Fruit fly (Drosophila melanogaster) whole organism, wandering third instar larva: ENCODE results near the gene Ada3.

Source experiments
- Abd-B ChIP-seq: fragments of >200 bp; optimal IDR thresholded peaks from 2 replicates; lab custom pipeline; 2017; ENCODE audit warnings: missing biosample characterization, missing genetic modification characterization
- Dfd ChIP-seq: fragments of >200 bp; optimal IDR thresholded peaks from 2 replicates; lab custom pipeline; 2017; ENCODE audit warnings: missing biosample characterization, missing genetic modification characterization
- Dif ChIP-seq: fragments of 200-275, 200-300 bp; sonication (Bioruptor generic); optimal IDR thresholded peaks from 2 replicates; lab custom pipeline; 2018; ENCODE audit warnings: missing biosample characterization, missing genetic modification characterization; ENCODE audit not compliant: partially characterized antibody
- HLH106 ChIP-seq: fragments of 200-800 bp; optimal IDR thresholded peaks from 3 replicates; lab custom pipeline; 2019; ENCODE audit warnings: missing biosample characterization, mild to moderate bottlenecking, missing genetic modification characterization, moderate library complexity
- Myc ChIP-seq: fragments of >200 bp; optimal IDR thresholded peaks from 2 replicates; lab custom pipeline; 2017
- N ChIP-seq: fragments of >200 bp; optimal IDR thresholded peaks from 2 replicates; lab custom pipeline; 2018; ENCODE audit warnings: missing biosample characterization, missing external identifiers, missing genetic modification characterization
- Rel ChIP-seq, 2 experiments: fragments of 200-800 bp; sonication (Bioruptor generic) in 1 of 2; optimal IDR thresholded peaks; 2 replicates in 1 of 2; 3 replicates in 1 of 2; lab custom pipeline; 2016 to 2019; ENCODE audit warnings: mild to moderate bottlenecking in 2 of 2, missing biosample characterization in 2 of 2, missing genetic modification characterization in 2 of 2, moderate library complexity in 1 of 2
- dl ChIP-seq, 2 experiments: fragments of 175-275, 200-275 bp in 1 of 2; fragments of 200-275 bp in 1 of 2; sonication (Bioruptor generic); optimal IDR thresholded peaks; lab custom pipeline; 2018; ENCODE audit warnings: mild to moderate bottlenecking in 2 of 2, missing biosample characterization in 2 of 2, missing genetic modification characterization in 2 of 2, moderate library complexity in 2 of 2; ENCODE audit not compliant: partially characterized antibody in 2 of 2, insufficient read depth in 1 of 2
- h ChIP-seq: fragments of 200-800 bp; sonication (Bioruptor generic); optimal IDR thresholded peaks from 3 replicates; lab custom pipeline; 2016; ENCODE audit warnings: missing biosample characterization, mild to moderate bottlenecking, missing genetic modification characterization
- psq ChIP-seq: fragments of 200-800 bp; sonication (Bioruptor generic); optimal IDR thresholded peaks from 3 replicates; lab custom pipeline; 2017; ENCODE audit warnings: missing biosample characterization, mild to moderate bottlenecking, missing genetic modification characterization, moderate library complexity
- sage ChIP-seq: fragments of 200-800 bp; sonication (Bioruptor generic); optimal IDR thresholded peaks from 2 replicates; lab custom pipeline; 2016; ENCODE audit warnings: missing biosample characterization, mild to moderate bottlenecking, missing genetic modification characterization
- tai ChIP-seq: sonication (Bioruptor generic); optimal IDR thresholded peaks from 2 replicates; lab custom pipeline; 2016; ENCODE audit warnings: missing biosample characterization, missing genetic modification characterization
- usp ChIP-seq: fragments of >200 bp; optimal IDR thresholded peaks from 2 replicates; lab custom pipeline; 2017; ENCODE audit warnings: missing biosample characterization, missing genetic modification characterization

dm6 chrX:18058108-18058507 is 27.5 kb upstream of the Ada3 start:
- TF ChIP-seq sage (GFP tag; lab: Kevin White, UChicago) = no peak
- TF ChIP-seq Rel (GFP tag; optimal IDR thresholded peaks at IDR 0.05; lab: Kevin White, UChicago) = no peak
- no peak for TF ChIP-seq Rel (tag; optimal IDR thresholded peaks at IDR 0.05; lab: Kevin White, UChicago)
- no peak for TF ChIP-seq Myc
- no peak for TF ChIP-seq h (GFP tag; lab: Kevin White, UChicago)
- no peak for TF ChIP-seq N (GFP tag; lab: Kevin White, UChicago)
- TF ChIP-seq Dfd = no peak
- TF ChIP-seq usp = no peak
- no peak for TF ChIP-seq HLH106 (tag; lab: Kevin White, UChicago)
- no peak for TF ChIP-seq dl (GFP tag; optimal IDR thresholded peaks at IDR 0.05; lab: Kevin White, UChicago; ENCODE audit: insufficient read depth in 1 of 2, partially characterized antibody in 2 of 2)
- TF ChIP-seq tai (GFP tag; lab: Kevin White, UChicago) = no peak
- no peak for TF ChIP-seq psq (GFP tag; lab: Kevin White, UChicago)
- no peak for TF ChIP-seq Abd-B (GFP tag; lab: Kevin White, UChicago)
- TF ChIP-seq Dif (GFP tag; lab: Kevin White, UChicago) = no peak
